Worm (Caenorhabditis elegans) whole organism, L1 larva: ENCODE results near the gene aptf-1.

Experiments
- C04F5.9 ChIP-seq: sonication (generic microtip); optimal IDR thresholded peaks from 2 replicates; lab custom pipeline; 2016; ENCODE audit warnings: missing genetic modification characterization, missing compliant biosample characterization
- C16A3.4 ChIP-seq: fragments of 150-350 bp; optimal IDR thresholded peaks from 2 replicates; lab custom pipeline; 2014; ENCODE audit warnings: missing biosample characterization, missing genetic modification characterization
- aha-1 ChIP-seq: fragments of 150-350 bp; optimal IDR thresholded peaks from 2 replicates; lab custom pipeline; 2014; ENCODE audit warnings: missing biosample characterization, missing genetic modification characterization
- ama-1 ChIP-seq: fragments of 150-350 bp; optimal IDR thresholded peaks from 2 replicates; lab custom pipeline; 2014
- blmp-1 ChIP-seq: fragments of 150-350 bp; optimal IDR thresholded peaks from 2 replicates; lab custom pipeline; 2014; ENCODE audit warnings: missing biosample characterization, missing genetic modification characterization
- ceh-82 ChIP-seq, 3 experiments: fragments of 150-350 bp in 1 of 3; sonication (generic microtip) in 2 of 3; optimal IDR thresholded peaks; 2 replicates each; lab custom pipeline; 2014 to 2017; ENCODE audit warnings: missing biosample characterization in 3 of 3, missing genetic modification characterization in 3 of 3
- dpl-1 ChIP-seq, 3 experiments: fragments of 150-350 bp in 2 of 3; sonication (generic microtip) in 1 of 3; optimal IDR thresholded peaks; 2 replicates each; lab custom pipeline; 2014 to 2017; ENCODE audit warnings: missing biosample characterization in 3 of 3, missing genetic modification characterization in 3 of 3, missing genetic modification reagents in 3 of 3
- efl-3 ChIP-seq: fragments of 200-800 bp; sonication (Bioruptor generic); optimal IDR thresholded peaks from 2 replicates; lab custom pipeline; 2018; ENCODE audit warnings: mild to moderate bottlenecking, missing genetic modification characterization, missing compliant biosample characterization
- egl-27 ChIP-seq, 2 experiments: fragments of 150-350 bp in 1 of 2; sonication (generic microtip); optimal IDR thresholded peaks; 3 replicates each; lab custom pipeline; 2017 to 2018; ENCODE audit warnings: missing biosample characterization in 2 of 2, missing genetic modification characterization in 2 of 2, missing genetic modification reagents in 2 of 2
- elt-2 ChIP-seq: sonication (generic microtip); optimal IDR thresholded peaks from 2 replicates; lab custom pipeline; 2016; ENCODE audit warnings: missing genetic modification characterization, mild to moderate bottlenecking, inconsistent platforms, missing compliant biosample characterization, missing genetic modification reagents
- fkh-10 ChIP-seq: sonication (generic microtip); optimal IDR thresholded peaks from 2 replicates; lab custom pipeline; 2017; ENCODE audit warnings: missing biosample characterization, missing genetic modification reagents, missing genetic modification characterization
- fkh-8 ChIP-seq: sonication (generic microtip); optimal IDR thresholded peaks from 2 replicates; lab custom pipeline; 2016; ENCODE audit warnings: mild to moderate bottlenecking, missing genetic modification characterization, missing compliant biosample characterization
- hlh-4 ChIP-seq: sonication (generic microtip); optimal IDR thresholded peaks from 2 replicates; lab custom pipeline; 2016; ENCODE audit warnings: mild to moderate bottlenecking, missing genetic modification characterization, missing compliant biosample characterization
- hpl-2 ChIP-seq: fragments of 150-350 bp; optimal IDR thresholded peaks from 2 replicates; lab custom pipeline; 2014; ENCODE audit warnings: missing biosample characterization, missing genetic modification reagents, missing genetic modification characterization
- isw-1 ChIP-seq: fragments of 200-800 bp; sonication (Bioruptor generic); IDR thresholded peaks from 2 replicates; pipeline ENCODE4 v1.3.6; 2022; ENCODE audit warnings: missing genetic modification characterization, missing compliant biosample characterization
- lin-15B ChIP-seq: fragments of 150-350 bp; sonication (generic microtip); optimal IDR thresholded peaks from 3 replicates; lab custom pipeline; 2014; ENCODE audit warnings: missing biosample characterization, missing genetic modification characterization
- lin-35 ChIP-seq, 2 experiments: fragments of 150-350 bp; optimal IDR thresholded peaks; 2 replicates each; lab custom pipeline; 2014; ENCODE audit warnings: missing biosample characterization in 2 of 2, missing genetic modification characterization in 2 of 2, missing genetic modification reagents in 2 of 2
- lin-39 ChIP-seq: fragments of 150-350 bp; optimal IDR thresholded peaks from 2 replicates; lab custom pipeline; 2014; ENCODE audit warnings: missing biosample characterization, missing genetic modification reagents, missing genetic modification characterization
- lsy-2 ChIP-seq, 2 experiments: fragments of 150-350 bp; optimal IDR thresholded peaks; 2 replicates each; lab custom pipeline; 2014; ENCODE audit warnings: missing biosample characterization in 2 of 2, missing genetic modification characterization in 2 of 2
- nhr-11 ChIP-seq: fragments of 150-350 bp; optimal IDR thresholded peaks from 2 replicates; lab custom pipeline; 2014; ENCODE audit warnings: missing biosample characterization, missing genetic modification characterization
- nhr-12 ChIP-seq: sonication (generic microtip); optimal IDR thresholded peaks from 2 replicates; lab custom pipeline; 2017; ENCODE audit warnings: missing biosample characterization, missing genetic modification characterization
- nhr-71 ChIP-seq: sonication (generic microtip); optimal IDR thresholded peaks from 2 replicates; lab custom pipeline; 2016; ENCODE audit warnings: mild to moderate bottlenecking, missing genetic modification characterization, moderate library complexity, missing compliant biosample characterization
- nhr-77 ChIP-seq: fragments of 150-350 bp; optimal IDR thresholded peaks from 2 replicates; lab custom pipeline; 2014; ENCODE audit warnings: missing biosample characterization, missing genetic modification characterization
- nhr-85 ChIP-seq: sonication (generic microtip); peaks from one replicate; lab custom pipeline; 2016; ENCODE audit warnings: missing genetic modification characterization, inconsistent platforms, missing compliant biosample characterization
- nhr-90 ChIP-seq: sonication (generic microtip); optimal IDR thresholded peaks from 2 replicates; lab custom pipeline; 2016; ENCODE audit warnings: mild to moderate bottlenecking, missing genetic modification characterization, missing compliant biosample characterization; ENCODE audit not compliant: poor library complexity
- pag-3 ChIP-seq: sonication (generic microtip); optimal IDR thresholded peaks from 2 replicates; lab custom pipeline; 2017; ENCODE audit warnings: missing genetic modification characterization, mild to moderate bottlenecking, missing compliant biosample characterization, antibody characterized with exemption, borderline replicate concordance; ENCODE audit not compliant: insufficient read depth
- pax-3 ChIP-seq: fragments of 200-800 bp; sonication (Bioruptor generic); optimal IDR thresholded peaks from 2 replicates; lab custom pipeline; 2018; ENCODE audit warnings: mild to moderate bottlenecking, missing genetic modification characterization, moderate library complexity, missing compliant biosample characterization
- rnt-1 ChIP-seq: sonication (generic microtip); optimal IDR thresholded peaks from 2 replicates; lab custom pipeline; 2016; ENCODE audit warnings: mild to moderate bottlenecking, missing genetic modification characterization, moderate library complexity, missing compliant biosample characterization
- snpc-4 ChIP-seq: fragments of 150-350 bp; optimal IDR thresholded peaks from 2 replicates; lab custom pipeline; 2014; ENCODE audit warnings: missing biosample characterization, missing genetic modification characterization
- sox-4 ChIP-seq: sonication (generic microtip); optimal IDR thresholded peaks from 2 replicates; lab custom pipeline; 2016; ENCODE audit warnings: missing genetic modification characterization, missing compliant biosample characterization
- swsn-7 ChIP-seq: sonication (generic microtip); optimal IDR thresholded peaks from 2 replicates; lab custom pipeline; 2016; ENCODE audit warnings: missing genetic modification characterization, missing compliant biosample characterization
- tbx-2 ChIP-seq: sonication (generic microtip); optimal IDR thresholded peaks from 2 replicates; lab custom pipeline; 2016; ENCODE audit warnings: missing genetic modification characterization, missing compliant biosample characterization
- unc-130 ChIP-seq: fragments of 150-350 bp; optimal IDR thresholded peaks from 2 replicates; lab custom pipeline; 2017; ENCODE audit warnings: missing biosample characterization, missing genetic modification characterization, inconsistent platforms
- unc-98 ChIP-seq: fragments of 200-800 bp; sonication (Bioruptor generic); IDR thresholded peaks from 2 replicates; pipeline ENCODE4 v1.3.6; 2022; ENCODE audit warnings: missing genetic modification characterization, missing compliant biosample characterization
- xbp-1 ChIP-seq: sonication (generic microtip); optimal IDR thresholded peaks from 2 replicates; lab custom pipeline; 2016; ENCODE audit warnings: missing genetic modification characterization, missing compliant biosample characterization
- ztf-11 ChIP-seq, 2 experiments: sonication (generic microtip); optimal IDR thresholded peaks; 2 replicates each; lab custom pipeline; 2016 to 2017; ENCODE audit warnings: missing genetic modification characterization in 2 of 2, missing biosample characterization in 1 of 2, missing compliant biosample characterization in 1 of 2

aptf-1 gene

ce11 chrII:6454671-6455070 is at the start of gene aptf-1:
Gene aptf-1 (plus strand): TSS chrII:6454971.
- TF ChIP-seq nhr-11 (tag; lab: Kevin White, UChicago) (no peak), snpc-4 (no peak), nhr-71 (no peak), hpl-2 (GFP tag; lab: Kevin White, UChicago) (no peak), isw-1 (GFP tag; lab: Robert Waterston, UW) (no peak), swsn-7 (tag; lab: Kevin White, UChicago) (no peak), C16A3.4 (tag; lab: Kevin White, UChicago) (no peak), ceh-82 (tag; optimal IDR thresholded peaks at IDR 0.05; lab: Kevin White, UChicago) (no peak), pag-3 (tag; lab: Kevin White, UChicago) (no peak), hlh-4 (no peak), lin-15B (no peak), rnt-1 (tag; lab: Kevin White, UChicago) (no peak), ama-1 (lab: Kevin White, UChicago) (no peak), lin-35 (GFP tag; optimal IDR thresholded peaks at IDR 0.05; lab: Kevin White, UChicago) (no peak), fkh-10 (GFP tag; lab: Kevin White, UChicago) (no peak), egl-27 (tag; optimal IDR thresholded peaks at IDR 0.05; lab: Kevin White, UChicago) (no peak), dpl-1 (GFP tag; optimal IDR thresholded peaks at IDR 0.05; lab: Kevin White, UChicago) (no peak), lsy-2 (tag; optimal IDR thresholded peaks at IDR 0.05; lab: Kevin White, UChicago) (no peak)

ce11 chrII:6407279-6407678 is 47.5 kb upstream of the aptf-1 start, which contains the start of gene spp-11:
Gene spp-11 (minus strand): TSS chrII:6407379.
- TF ChIP-seq tbx-2 (tag; lab: Kevin White, UChicago): no peak
- TF ChIP-seq aha-1 (tag; lab: Kevin White, UChicago): no peak
- no peak for TF ChIP-seq nhr-77 (tag; lab: Kevin White, UChicago)
- no peak for TF ChIP-seq snpc-4
- no peak for TF ChIP-seq sox-4 (tag; lab: Kevin White, UChicago)
- no peak for TF ChIP-seq nhr-85 (tag; lab: Kevin White, UChicago)
- TF ChIP-seq, all 84 proteins: peak for 0

- TF ChIP-seq fkh-8 (tag; lab: Kevin White, UChicago) (no peak), blmp-1 (tag; lab: Kevin White, UChicago) (peak; percentile 45)
Measured at ce11 chrII:6409098-6409497, 45.7 kb upstream of the aptf-1 start.

- TF ChIP-seq ztf-11 (tag; optimal IDR thresholded peaks at IDR 0.05; lab: Kevin White, UChicago): no peak
- TF ChIP-seq nhr-90 (tag; lab: Kevin White, UChicago): no peak
- TF ChIP-seq unc-98: no peak
- TF ChIP-seq tbx-2 (tag; lab: Kevin White, UChicago): no peak
- TF ChIP-seq pax-3 (tag; lab: Kevin White, UChicago): no peak
- no peak for TF ChIP-seq efl-3 (GFP tag; lab: Kevin White, UChicago)
- no peak for TF ChIP-seq xbp-1 (tag; lab: Kevin White, UChicago)
- no peak for TF ChIP-seq blmp-1 (tag; lab: Kevin White, UChicago)
- TF ChIP-seq hlh-4: no peak
- no peak for TF ChIP-seq unc-130 (tag; lab: Kevin White, UChicago)
- TF ChIP-seq lin-39 (tag; lab: Kevin White, UChicago): no peak
- TF ChIP-seq nhr-77 (tag; lab: Kevin White, UChicago): no peak
- no peak for TF ChIP-seq C04F5.9 (tag; lab: Kevin White, UChicago)
- no peak for TF ChIP-seq elt-2 (tag; lab: Kevin White, UChicago)
- TF ChIP-seq nhr-12 (tag; lab: Kevin White, UChicago): no peak
Measured at ce11 chrII:6410181-6410580, 44.6 kb upstream of the aptf-1 start, which contains the start of gene T25D10.4. Gene T25D10.4 (minus strand): TSS chrII:6410281.
